Worm (Caenorhabditis elegans): Measurements from ENCODE around the gene srr-9.
"Not testable (repeated sequence)": the region's sequence is repeated elsewhere in the genome, so short reads cannot be mapped to it uniquely, and the experiment has no call there.

srr-9 gene

DNA sequence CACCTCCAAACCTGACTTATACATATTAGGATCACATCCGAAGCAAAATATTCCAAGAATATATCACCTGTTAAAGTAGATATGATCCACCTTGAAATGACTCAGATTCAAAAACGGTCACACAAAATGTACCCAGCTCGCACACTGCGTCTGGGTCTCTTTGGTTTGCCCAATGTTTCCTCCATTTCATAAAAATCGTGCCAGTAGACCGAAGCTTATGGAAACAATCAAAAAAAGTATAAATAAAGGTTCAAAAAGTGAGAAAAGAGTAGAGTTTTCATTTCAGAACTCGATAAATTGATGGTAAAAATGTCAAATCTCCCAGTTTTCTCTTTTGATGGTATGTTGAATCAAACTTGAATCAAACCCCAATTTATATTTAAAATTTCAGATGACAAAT is at the start of gene srr-9:
TSS of gene srr-9 (plus strand) at position 301 of the 400 bp plus-strand sequence.
- TF ChIP-seq nhr-12 (tag; optimal IDR thresholded peaks at IDR 0.05) (no peak), elt-1 (tag; optimal IDR thresholded peaks at IDR 0.05; ENCODE audit: borderline replicate concordance, insufficient read depth) (no peak)

ce11 chrV:7689888-7690287 is 47.9 kb upstream of the srr-9 start, which contains the start of gene C12D5.9:
C12D5.9 (minus strand) TSS chrV:7689988.
- TF ChIP-seq elt-3 (tag; optimal IDR thresholded peaks at IDR 0.05) (no peak), lin-13 (tag; optimal IDR thresholded peaks at IDR 0.05) (no peak), nhr-12 (tag; optimal IDR thresholded peaks at IDR 0.05) (no peak), mep-1 (tag; optimal IDR thresholded peaks at IDR 0.05) (no peak), elt-1 (tag; optimal IDR thresholded peaks at IDR 0.05; ENCODE audit: borderline replicate concordance, insufficient read depth) (no peak), hlh-1 (tag; optimal IDR thresholded peaks at IDR 0.05) (no peak), unc-62 (GFP tag; optimal IDR thresholded peaks at IDR 0.05) (no peak), snpc-4 (tag; optimal IDR thresholded peaks at IDR 0.05) (no peak), ceh-39 (tag; optimal IDR thresholded peaks at IDR 0.05) (no peak), nhr-76 (tag; optimal IDR thresholded peaks at IDR 0.05) (no peak), bed-3 (GFP tag; optimal IDR thresholded peaks at IDR 0.05) (no peak), nhr-28 (tag; optimal IDR thresholded peaks at IDR 0.05) (no peak)

ce11 chrV:7690637-7691036 is 47.2 kb upstream of the srr-9 start:
- no peak for TF ChIP-seq nhr-237 (tag; optimal IDR thresholded peaks at IDR 0.05)
- TF ChIP-seq mep-1 (tag; optimal IDR thresholded peaks at IDR 0.05), result no peak
- no peak for TF ChIP-seq drap-1 (GFP tag; optimal IDR thresholded peaks at IDR 0.05)
- no peak for TF ChIP-seq tbx-8 (GFP tag; optimal IDR thresholded peaks at IDR 0.05)
- no peak for TF ChIP-seq bed-3 (GFP tag; optimal IDR thresholded peaks at IDR 0.05)
- no peak for TF ChIP-seq lsy-2 (tag; optimal IDR thresholded peaks at IDR 0.05)
- no peak for TF ChIP-seq unc-39 (tag; optimal IDR thresholded peaks at IDR 0.05)
- no peak for TF ChIP-seq elt-1 (tag; optimal IDR thresholded peaks at IDR 0.05; ENCODE audit: borderline replicate concordance, insufficient read depth)

DNA sequence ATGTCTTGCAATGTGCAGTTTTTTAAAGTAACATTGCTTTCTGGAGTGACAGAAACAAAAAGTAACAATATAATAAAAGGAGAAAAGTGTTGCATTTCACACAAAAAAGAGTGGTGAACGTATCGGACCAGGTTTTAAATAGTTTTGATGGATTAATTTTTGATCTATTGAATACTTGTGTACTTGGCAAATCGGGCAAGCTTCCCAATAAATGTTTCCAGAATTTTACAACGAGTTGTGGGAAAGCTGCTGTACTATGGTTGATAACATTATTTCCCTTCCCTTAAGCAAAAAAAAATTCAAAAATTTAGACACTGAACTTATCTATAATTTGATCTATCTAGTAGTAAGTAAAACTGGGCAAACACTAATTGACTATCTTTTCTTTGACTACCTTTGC is 44.4 kb upstream of the srr-9 start, which contains the start of gene C12D5.10:
TSS of gene C12D5.10 (minus strand) at position 101 of the 400 bp plus-strand sequence.
- no peak for TF ChIP-seq lsy-2 (tag; optimal IDR thresholded peaks at IDR 0.05)
- no peak for TF ChIP-seq mls-2 (tag; optimal IDR thresholded peaks at IDR 0.05)
- no peak for TF ChIP-seq bed-3 (GFP tag; optimal IDR thresholded peaks at IDR 0.05)
- no peak for TF ChIP-seq nhr-237 (tag; optimal IDR thresholded peaks at IDR 0.05)
- no peak for TF ChIP-seq unc-39 (tag; optimal IDR thresholded peaks at IDR 0.05)
- no peak for TF ChIP-seq sem-2 (GFP tag; optimal IDR thresholded peaks at IDR 0.05)

- no peak for TF ChIP-seq lin-13 (tag; optimal IDR thresholded peaks at IDR 0.05)
- no peak for TF ChIP-seq M03D4.4 (tag; optimal IDR thresholded peaks at IDR 0.05)
- TF ChIP-seq unc-39 (tag; optimal IDR thresholded peaks at IDR 0.05), result no peak
- no peak for TF ChIP-seq nhr-12 (tag; optimal IDR thresholded peaks at IDR 0.05)
- TF ChIP-seq drap-1 (GFP tag; optimal IDR thresholded peaks at IDR 0.05), result no peak
Measured at ce11 chrV:7696842-7697241, 41.0 kb upstream of the srr-9 start, which contains the start of gene ZK105.3. ZK105.3 (plus strand) TSS chrV:7697142.

DNA sequence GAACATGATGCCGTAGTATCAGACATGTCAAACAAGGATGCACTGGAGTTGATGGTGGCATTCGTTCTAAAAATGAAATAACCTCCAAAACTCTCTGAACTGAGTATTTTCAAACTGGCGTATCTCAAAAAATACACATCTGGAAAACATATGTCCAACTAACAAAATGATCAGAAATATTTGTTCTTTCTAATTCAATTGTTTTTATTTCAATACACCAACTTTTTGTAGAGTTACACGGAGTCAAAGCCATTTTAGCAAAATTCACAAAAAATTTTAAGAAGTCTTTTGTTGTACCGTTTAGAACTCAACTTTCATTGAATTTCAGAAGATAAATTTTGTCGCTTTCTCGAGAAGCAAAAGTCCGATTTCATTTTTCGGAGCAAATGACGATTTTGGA is 34.3 kb upstream of the srr-9 start, which contains the start of gene srsx-40:
TSS of gene srsx-40 (minus strand) at position 101 of the 400 bp plus-strand sequence.
- TF ChIP-seq tbx-8 (GFP tag; optimal IDR thresholded peaks at IDR 0.05); nhr-237 (tag; optimal IDR thresholded peaks at IDR 0.05); nhr-2 (tag; optimal IDR thresholded peaks at IDR 0.05): not testable (repeated sequence)

- TF ChIP-seq lsy-2 (tag; optimal IDR thresholded peaks at IDR 0.05), result no peak
Measured at ce11 chrV:7705316-7705715, 32.5 kb upstream of the srr-9 start, which contains the start of gene srw-3. srw-3 (plus strand) TSS chrV:7705616.

DNA sequence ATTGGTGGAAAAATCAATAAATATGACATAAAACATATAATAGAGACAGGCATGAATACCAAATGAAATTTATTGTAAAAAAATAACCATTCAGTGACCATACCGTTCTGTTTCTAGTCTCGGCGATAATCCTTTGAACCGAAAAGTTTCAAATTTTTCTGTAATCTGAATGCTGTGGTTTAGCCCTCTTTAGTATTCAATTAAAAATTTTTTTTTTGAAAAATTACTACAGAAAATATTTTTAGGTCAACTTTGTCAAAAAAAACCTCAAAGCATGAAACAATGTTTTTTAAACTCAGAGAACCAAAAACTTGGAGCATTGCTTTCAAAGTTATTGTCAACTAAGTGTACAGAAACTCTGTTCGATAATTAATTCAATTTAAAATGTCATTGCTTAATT is 29.3 kb upstream of the srr-9 start, which contains the start of gene ZK105.11:
TSS of gene ZK105.11 (minus strand) at position 101 of the 400 bp plus-strand sequence.
- no peak for TF ChIP-seq M03D4.4 (tag; optimal IDR thresholded peaks at IDR 0.05)
- TF ChIP-seq ceh-39 (tag; optimal IDR thresholded peaks at IDR 0.05), result no peak
- TF ChIP-seq sem-2 (GFP tag; optimal IDR thresholded peaks at IDR 0.05), result no peak
- no peak for TF ChIP-seq unc-39 (tag; optimal IDR thresholded peaks at IDR 0.05)
- no peak for TF ChIP-seq nhr-2 (tag; optimal IDR thresholded peaks at IDR 0.05)
- TF ChIP-seq unc-62 (GFP tag; optimal IDR thresholded peaks at IDR 0.05), result no peak

- TF ChIP-seq bed-3 (GFP tag; optimal IDR thresholded peaks at IDR 0.05) (no peak), pha-4 (tag; optimal IDR thresholded peaks at IDR 0.05) (no peak), mls-2 (tag; optimal IDR thresholded peaks at IDR 0.05) (no peak), nhr-2 (tag; optimal IDR thresholded peaks at IDR 0.05) (no peak), tbx-8 (GFP tag; optimal IDR thresholded peaks at IDR 0.05) (no peak), flh-1 (GFP tag; optimal IDR thresholded peaks at IDR 0.05) (no peak)
Measured at ce11 chrV:7713072-7713471, 24.7 kb upstream of the srr-9 start, which contains the start of gene ZK105.13. ZK105.13 (minus strand) TSS chrV:7713172.

Data from whole organism, mixed stage, embryonic.